Fruit fly (Drosophila melanogaster) whole organism, wandering third instar larva: Measurements from ENCODE around the gene gdrd.
A peak's percentile ranks its signal among the peaks of the same experiment; 100 is the strongest.

Experiments used
- Abd-B ChIP-seq: fragments of >200 bp; optimal IDR thresholded peaks from 2 replicates; lab custom pipeline; 2017; ENCODE audit warnings: missing biosample characterization, missing genetic modification characterization
- CG32264 ChIP-seq: fragments of 200-800 bp; sonication (Bioruptor generic); optimal IDR thresholded peaks from 2 replicates; lab custom pipeline; 2016; ENCODE audit warnings: missing biosample characterization, missing genetic modification characterization
- CG9705 ChIP-seq: fragments of 200-800 bp; sonication (Bioruptor generic); optimal IDR thresholded peaks from 2 replicates; lab custom pipeline; 2018; ENCODE audit warnings: missing biosample characterization, mild to moderate bottlenecking, missing genetic modification characterization
- CrebA ChIP-seq: fragments of 200-800 bp; sonication (Bioruptor generic); optimal IDR thresholded peaks from 2 replicates; lab custom pipeline; 2016; ENCODE audit warnings: missing biosample characterization, mild to moderate bottlenecking, missing genetic modification characterization, borderline replicate concordance
- Dfd ChIP-seq: fragments of >200 bp; optimal IDR thresholded peaks from 2 replicates; lab custom pipeline; 2017; ENCODE audit warnings: missing biosample characterization, missing genetic modification characterization
- Dif ChIP-seq: fragments of 200-275, 200-300 bp; sonication (Bioruptor generic); optimal IDR thresholded peaks from 2 replicates; lab custom pipeline; 2018; ENCODE audit warnings: missing biosample characterization, missing genetic modification characterization; ENCODE audit not compliant: partially characterized antibody
- GATAd ChIP-seq: sonication (Bioruptor generic); optimal IDR thresholded peaks from 2 replicates; lab custom pipeline; 2016; ENCODE audit warnings: missing biosample characterization, missing genetic modification characterization
- HLH106 ChIP-seq: fragments of 200-800 bp; optimal IDR thresholded peaks from 3 replicates; lab custom pipeline; 2019; ENCODE audit warnings: missing biosample characterization, mild to moderate bottlenecking, missing genetic modification characterization, moderate library complexity
- Hnf4 ChIP-seq: fragments of 200-800 bp; sonication (Bioruptor generic); optimal IDR thresholded peaks from 2 replicates; lab custom pipeline; 2016; ENCODE audit warnings: missing biosample characterization, mild to moderate bottlenecking, missing genetic modification characterization
- Hr78 ChIP-seq: fragments of >200 bp; optimal IDR thresholded peaks from 2 replicates; lab custom pipeline; 2017; ENCODE audit warnings: missing biosample characterization, missing genetic modification characterization
- Hr83 ChIP-seq: fragments of 200-300 bp; sonication (Bioruptor generic); optimal IDR thresholded peaks from 2 replicates; lab custom pipeline; 2016; ENCODE audit warnings: missing biosample characterization, mild to moderate bottlenecking, missing genetic modification characterization, moderate library complexity; ENCODE audit not compliant: poor library complexity, severe bottlenecking
- Jra ChIP-seq: sonication (Bioruptor generic); optimal IDR thresholded peaks from 2 replicates; lab custom pipeline; 2016; ENCODE audit warnings: missing biosample characterization, missing genetic modification characterization
- Mio ChIP-seq: sonication (Bioruptor generic); optimal IDR thresholded peaks from 2 replicates; lab custom pipeline; 2016; ENCODE audit warnings: missing biosample characterization, missing genetic modification characterization
- Myc ChIP-seq: fragments of >200 bp; optimal IDR thresholded peaks from 2 replicates; lab custom pipeline; 2017
- N ChIP-seq: fragments of >200 bp; optimal IDR thresholded peaks from 2 replicates; lab custom pipeline; 2018; ENCODE audit warnings: missing biosample characterization, missing external identifiers, missing genetic modification characterization
- OdsH ChIP-seq: fragments of 200-800 bp; sonication (Bioruptor generic); optimal IDR thresholded peaks from 2 replicates; lab custom pipeline; 2016; ENCODE audit warnings: missing biosample characterization, mild to moderate bottlenecking, missing genetic modification characterization
- Rel ChIP-seq, 2 experiments: fragments of 200-800 bp; sonication (Bioruptor generic) in 1 of 2; optimal IDR thresholded peaks; 2 replicates in 1 of 2; 3 replicates in 1 of 2; lab custom pipeline; 2016 to 2019; ENCODE audit warnings: mild to moderate bottlenecking in 2 of 2, missing biosample characterization in 2 of 2, missing genetic modification characterization in 2 of 2, moderate library complexity in 1 of 2
- Sp1 ChIP-seq: fragments of 200-800 bp; sonication (Bioruptor generic); optimal IDR thresholded peaks from 3 replicates; lab custom pipeline; 2019; ENCODE audit warnings: missing biosample characterization, mild to moderate bottlenecking, missing genetic modification characterization, moderate library complexity
- Vsx2 ChIP-seq: fragments of 200-300, 225-300 bp; sonication (Bioruptor generic); optimal IDR thresholded peaks from 2 replicates; lab custom pipeline; 2018; ENCODE audit warnings: missing biosample characterization, missing genetic modification characterization; ENCODE audit not compliant: partially characterized antibody
- br ChIP-seq: fragments of 200-800 bp; sonication (Bioruptor generic); optimal IDR thresholded peaks from 2 replicates; lab custom pipeline; 2016; ENCODE audit warnings: missing biosample characterization, missing genetic modification characterization
- brk ChIP-seq: fragments of 200-800 bp; sonication (Bioruptor generic); optimal IDR thresholded peaks from 2 replicates; lab custom pipeline; 2016; ENCODE audit warnings: missing biosample characterization, mild to moderate bottlenecking, missing genetic modification characterization
- dl ChIP-seq, 2 experiments: fragments of 175-275, 200-275 bp in 1 of 2; fragments of 200-275 bp in 1 of 2; sonication (Bioruptor generic); optimal IDR thresholded peaks; lab custom pipeline; 2018; ENCODE audit warnings: mild to moderate bottlenecking in 2 of 2, missing biosample characterization in 2 of 2, missing genetic modification characterization in 2 of 2, moderate library complexity in 2 of 2; ENCODE audit not compliant: partially characterized antibody in 2 of 2, insufficient read depth in 1 of 2
- dmrt93B ChIP-seq: fragments of 200-800 bp; sonication (Bioruptor generic); optimal IDR thresholded peaks from 2 replicates; lab custom pipeline; 2018; ENCODE audit warnings: missing biosample characterization, mild to moderate bottlenecking, missing genetic modification characterization
- dsf ChIP-seq: sonication (Bioruptor generic); optimal IDR thresholded peaks from 2 replicates; lab custom pipeline; 2016; ENCODE audit warnings: missing biosample characterization, missing genetic modification characterization, borderline replicate concordance
- ey ChIP-seq: fragments of 200-800 bp; sonication (Bioruptor generic); optimal IDR thresholded peaks from 2 replicates; lab custom pipeline; 2016; ENCODE audit warnings: missing biosample characterization, missing genetic modification characterization
- foxo ChIP-seq, 2 experiments: fragments of 200-800 bp; sonication (Bioruptor generic); optimal IDR thresholded peaks; 2 replicates in 1 of 2; 3 replicates in 1 of 2; lab custom pipeline; 2016 to 2017; ENCODE audit warnings: missing biosample characterization in 2 of 2, missing genetic modification characterization in 2 of 2
- fru ChIP-seq: fragments of 200-800 bp; sonication (Bioruptor generic); optimal IDR thresholded peaks from 3 replicates; lab custom pipeline; 2016; ENCODE audit warnings: missing biosample characterization, mild to moderate bottlenecking, missing genetic modification characterization
- h ChIP-seq: fragments of 200-800 bp; sonication (Bioruptor generic); optimal IDR thresholded peaks from 3 replicates; lab custom pipeline; 2016; ENCODE audit warnings: missing biosample characterization, mild to moderate bottlenecking, missing genetic modification characterization
- jim ChIP-seq: fragments of 175-275, 200-325 bp; sonication (Bioruptor generic); optimal IDR thresholded peaks from 2 replicates; lab custom pipeline; 2016; ENCODE audit warnings: missing biosample characterization, mild to moderate bottlenecking, missing genetic modification characterization
- lola ChIP-seq: fragments of >200 bp; optimal IDR thresholded peaks from 2 replicates; lab custom pipeline; 2017; ENCODE audit warnings: missing biosample characterization, missing genetic modification characterization
- pan ChIP-seq: fragments of >200 bp; optimal IDR thresholded peaks from 2 replicates; lab custom pipeline; 2017
- psq ChIP-seq: fragments of 200-800 bp; sonication (Bioruptor generic); optimal IDR thresholded peaks from 3 replicates; lab custom pipeline; 2017; ENCODE audit warnings: missing biosample characterization, mild to moderate bottlenecking, missing genetic modification characterization, moderate library complexity
- rgr ChIP-seq: fragments of 200-800 bp; sonication (Bioruptor generic); optimal IDR thresholded peaks from 3 replicates; lab custom pipeline; 2016; ENCODE audit warnings: missing biosample characterization, mild to moderate bottlenecking, missing genetic modification characterization
- sage ChIP-seq: fragments of 200-800 bp; sonication (Bioruptor generic); optimal IDR thresholded peaks from 2 replicates; lab custom pipeline; 2016; ENCODE audit warnings: missing biosample characterization, mild to moderate bottlenecking, missing genetic modification characterization
- sv ChIP-seq: fragments of 200-800 bp; sonication (Bioruptor generic); optimal IDR thresholded peaks from 3 replicates; lab custom pipeline; 2016; ENCODE audit warnings: missing biosample characterization, missing genetic modification characterization
- tai ChIP-seq: sonication (Bioruptor generic); optimal IDR thresholded peaks from 2 replicates; lab custom pipeline; 2016; ENCODE audit warnings: missing biosample characterization, missing genetic modification characterization
- usp ChIP-seq: fragments of >200 bp; optimal IDR thresholded peaks from 2 replicates; lab custom pipeline; 2017; ENCODE audit warnings: missing biosample characterization, missing genetic modification characterization
- woc ChIP-seq: sonication (Bioruptor generic); optimal IDR thresholded peaks from 2 replicates; lab custom pipeline; 2016; ENCODE audit warnings: missing biosample characterization, mild to moderate bottlenecking, missing genetic modification characterization

Gene gdrd

DNA sequence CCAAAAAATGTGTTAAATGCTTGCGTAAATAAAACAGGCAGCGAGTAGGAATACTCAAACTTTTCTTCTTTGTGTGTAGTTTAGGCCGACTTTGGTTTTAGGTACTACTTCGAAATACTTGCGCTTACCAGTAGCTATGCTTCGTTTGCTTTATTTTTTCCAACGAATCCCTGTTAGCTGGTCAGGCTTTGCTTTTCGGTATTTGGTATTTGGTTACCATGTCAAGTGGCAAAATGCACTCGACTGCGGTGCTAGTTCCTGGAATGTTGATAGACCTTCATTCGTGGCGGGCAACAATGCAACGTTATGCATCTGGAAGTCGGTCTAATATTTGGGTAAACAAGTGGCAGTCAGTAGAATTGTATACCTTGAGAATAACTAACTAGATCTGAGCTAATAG lies 27.4 kb upstream of the gdrd start:
- TF ChIP-seq brk (GFP tag; lab: Kevin White, UChicago) (no peak), Myc (lab: Kevin White, UChicago) (no peak), Vsx2 (no peak), GATAd (GFP tag; lab: Kevin White, UChicago) (no peak), N (GFP tag; lab: Kevin White, UChicago) (no peak), dmrt93B (GFP tag; lab: Kevin White, UChicago) (no peak), fru (GFP tag; lab: Kevin White, UChicago) (no peak), Hnf4 (GFP tag; lab: Kevin White, UChicago) (no peak), Abd-B (no peak), jim (GFP tag; lab: Kevin White, UChicago) (no peak), dsf (GFP tag; lab: Kevin White, UChicago) (no peak), CG9705 (GFP tag; lab: Kevin White, UChicago) (no peak)

DNA sequence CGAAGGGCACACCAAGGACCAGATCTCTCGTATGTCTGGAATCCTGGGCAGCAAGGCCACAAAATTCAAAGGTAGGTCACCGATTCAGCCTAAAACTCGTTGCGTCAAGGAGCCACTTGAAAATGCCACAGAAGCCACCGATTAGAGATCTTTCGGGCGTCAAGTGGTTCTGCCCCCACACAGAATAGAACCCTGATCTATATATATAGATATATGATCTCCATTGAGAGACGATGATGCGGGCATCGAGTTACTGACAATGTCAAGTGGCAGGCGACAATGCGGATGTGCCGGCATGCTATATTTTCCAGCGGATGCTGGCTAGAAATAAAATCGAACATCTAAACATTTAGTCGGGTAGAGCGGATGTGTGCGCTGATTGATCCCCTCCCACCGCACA lies 26.8 kb upstream of the gdrd start:
- TF ChIP-seq dsf (GFP tag; lab: Kevin White, UChicago) (no peak), Hr83 (GFP tag; lab: Kevin White, UChicago) (no peak), fru (GFP tag; lab: Kevin White, UChicago) (no peak)

DNA sequence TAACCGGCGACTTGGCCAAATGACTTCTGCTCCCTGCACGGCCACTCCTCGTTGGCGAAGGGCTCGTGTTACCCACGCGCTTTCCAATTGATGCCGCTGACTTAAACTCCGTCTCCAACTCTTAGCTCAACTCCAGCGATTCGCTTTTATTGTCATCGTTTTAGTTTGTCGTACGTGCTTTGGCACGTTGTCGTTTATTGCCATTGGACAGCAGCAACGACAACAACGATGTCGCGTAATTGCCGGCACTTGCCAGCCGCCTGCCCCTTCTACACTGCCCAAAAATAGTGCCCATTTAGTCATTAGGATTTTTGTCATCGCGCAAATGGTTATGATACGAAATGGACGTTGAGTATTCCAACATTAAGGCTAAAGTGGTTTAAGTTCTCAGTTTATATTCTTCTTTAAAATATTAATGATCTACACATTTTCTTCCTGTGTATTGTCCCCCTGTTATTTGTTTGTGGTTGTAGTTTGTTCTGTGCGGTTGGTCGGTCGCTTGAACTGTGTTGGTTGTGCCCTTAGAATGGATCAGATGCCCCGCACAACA lies 25.3 kb upstream of the gdrd start:
- TF ChIP-seq Hr83 (GFP tag; lab: Kevin White, UChicago) (no peak), brk (GFP tag; lab: Kevin White, UChicago) (peak; percentile 24), sv (GFP tag; lab: Kevin White, UChicago) (peak; percentile 88), dmrt93B (GFP tag; lab: Kevin White, UChicago) (peak; percentile 31), ey (GFP tag; lab: Kevin White, UChicago) (peak; percentile 73), foxo (GFP tag; optimal IDR thresholded peaks at IDR 0.05; lab: Kevin White, UChicago) (peak in 1 of 2 experiments; percentile 72), OdsH (peak; percentile 68), Hnf4 (GFP tag; lab: Kevin White, UChicago) (peak; percentile 60), tai (GFP tag; lab: Kevin White, UChicago) (no peak), Sp1 (GFP tag; lab: Kevin White, UChicago) (peak; percentile 66), h (GFP tag; lab: Kevin White, UChicago) (peak; percentile 79), lola (GFP tag; lab: Kevin White, UChicago) (no peak), fru (GFP tag; lab: Kevin White, UChicago) (peak; percentile 75), psq (GFP tag; lab: Kevin White, UChicago) (peak; percentile 61), Dif (GFP tag; lab: Kevin White, UChicago) (no peak), CrebA (GFP tag; lab: Kevin White, UChicago) (no peak), Abd-B (no peak), HLH106 (tag; lab: Kevin White, UChicago) (peak; percentile 60), jim (GFP tag; lab: Kevin White, UChicago) (no peak), Vsx2 (no peak), rgr (GFP tag; lab: Kevin White, UChicago) (peak; percentile 79), br (GFP tag; lab: Kevin White, UChicago) (peak; percentile 76), Dfd (no peak), Hr78 (GFP tag; lab: Kevin White, UChicago) (no peak), pan (lab: Kevin White, UChicago) (no peak), GATAd (GFP tag; lab: Kevin White, UChicago) (no peak), Myc (lab: Kevin White, UChicago) (no peak), CG9705 (GFP tag; lab: Kevin White, UChicago) (no peak), sage (GFP tag; lab: Kevin White, UChicago) (peak; percentile 51), Mio (no peak), Jra (GFP tag; lab: Kevin White, UChicago) (no peak), dsf (GFP tag; lab: Kevin White, UChicago) (no peak), Rel (GFP tag; optimal IDR thresholded peaks at IDR 0.05; lab: Kevin White, UChicago) (no peak), Rel (tag; optimal IDR thresholded peaks at IDR 0.05; lab: Kevin White, UChicago) (no peak), usp (GFP tag; lab: Kevin White, UChicago) (no peak), woc (peak; percentile 41), dl (GFP tag; optimal IDR thresholded peaks at IDR 0.05; lab: Kevin White, UChicago; ENCODE audit: insufficient read depth in 1 of 2, partially characterized antibody in 2 of 2) (no peak), N (GFP tag; lab: Kevin White, UChicago) (no peak), CG32264 (GFP tag; lab: Kevin White, UChicago) (peak; percentile 9)
